Worm (Caenorhabditis elegans): ENCODE measurements around the gene R05D3.8.

R05D3.8 gene

ce11 chrIII:8325574-8326513, 32.3 kb downstream of the R05D3.8 start, which contains the start of gene ZC262.13 (continued):
- TF ChIP-seq B0336.3 (GFP tag; IDR thresholded peaks at IDR 0.05): peak; percentile 34; the same call in 1 of the 2 replicates
- TF ChIP-seq madf-8 (GFP tag; conservative IDR thresholded peaks at IDR 0.05): no peak
- no peak for TF ChIP-seq dpl-1 (GFP tag; optimal IDR thresholded peaks at IDR 0.05)
- no peak for TF ChIP-seq egl-18 (GFP tag; IDR thresholded peaks at IDR 0.05)
- TF ChIP-seq bed-1 (GFP tag; IDR thresholded peaks at IDR 0.05): no peak
- no peak for TF ChIP-seq B0019.2 (GFP tag; conservative IDR thresholded peaks at IDR 0.05)
- TF ChIP-seq repo-1 (tag; optimal IDR thresholded peaks at IDR 0.05): no peak
- no peak for TF ChIP-seq chd-7 (tag; optimal IDR thresholded peaks at IDR 0.05)
- TF ChIP-seq nhr-90 (tag; optimal IDR thresholded peaks at IDR 0.05): no peak
- TF ChIP-seq F57A8.1 (GFP tag; optimal IDR thresholded peaks at IDR 0.05): no peak
- no peak for TF ChIP-seq ztf-6 (GFP tag; IDR thresholded peaks at IDR 0.05)
- TF ChIP-seq dox-1 (GFP tag; IDR thresholded peaks at IDR 0.05): peak; percentile 7; the same call in 1 of the 2 replicates
- no peak for TF ChIP-seq lin-26 (GFP tag; IDR thresholded peaks at IDR 0.05)
- TF ChIP-seq egrh-3 (GFP tag; IDR thresholded peaks at IDR 0.05): no peak
- TF ChIP-seq unc-130 (GFP tag; optimal IDR thresholded peaks at IDR 0.05): no peak
- TF ChIP-seq ceh-100 (GFP tag; IDR thresholded peaks at IDR 0.05): no peak
- no peak for TF ChIP-seq T07F8.4 (tag; optimal IDR thresholded peaks at IDR 0.05)
- TF ChIP-seq F22D6.2 (tag; optimal IDR thresholded peaks at IDR 0.05): no peak
- no peak for TF ChIP-seq hmg-20 (GFP tag; IDR thresholded peaks at IDR 0.05)
- TF ChIP-seq F49E8.2 (tag; optimal IDR thresholded peaks at IDR 0.05; ENCODE audit: insufficient read depth): no peak
- TF ChIP-seq ceh-79 (tag; optimal IDR thresholded peaks at IDR 0.05): no peak
- no peak for TF ChIP-seq attf-6 (GFP tag; IDR thresholded peaks at IDR 0.05)
- TF ChIP-seq tbp1 (GFP tag; optimal IDR thresholded peaks at IDR 0.05): no peak
- 0 out of 2 replicates have a peak, but pooled peaks have one; percentile 43 for TF ChIP-seq Y56A3A.18 (GFP tag; IDR thresholded peaks at IDR 0.05)
- TF ChIP-seq bed-2 (GFP tag; IDR thresholded peaks at IDR 0.05): no peak
- no peak for TF ChIP-seq T26A5.8 (tag; optimal IDR thresholded peaks at IDR 0.05)
- no peak for TF ChIP-seq die-1 (tag; optimal IDR thresholded peaks at IDR 0.05)
- TF ChIP-seq ets-4 (GFP tag; optimal IDR thresholded peaks at IDR 0.05): no peak
- TF ChIP-seq nhr-80 (tag; optimal IDR thresholded peaks at IDR 0.05): peak; percentile 73
- no peak for TF ChIP-seq aptf-3 (GFP tag; IDR thresholded peaks at IDR 0.05)
- no peak for TF ChIP-seq gei-17 (GFP tag; optimal IDR thresholded peaks at IDR 0.05)
- no peak for TF ChIP-seq snpc-1.3 (tag; optimal IDR thresholded peaks at IDR 0.05; ENCODE audit: insufficient read depth)
- TF ChIP-seq nfyb-1 (GFP tag; IDR thresholded peaks at IDR 0.05): no peak
- TF ChIP-seq madf-10 (tag; optimal IDR thresholded peaks at IDR 0.05): peak; percentile 2
- no peak for TF ChIP-seq snpc-1.1 (tag; optimal IDR thresholded peaks at IDR 0.05; ENCODE audit: insufficient read depth)
- no peak for TF ChIP-seq attf-3 (GFP tag; conservative IDR thresholded peaks at IDR 0.05)
- no peak for TF ChIP-seq snpc-3.4 (tag; optimal IDR thresholded peaks at IDR 0.05)
- TF ChIP-seq hmg-1.2 (GFP tag; IDR thresholded peaks at IDR 0.05): 0 out of 2 replicates have a peak, but pooled peaks have one; percentile 17
- no peak for TF ChIP-seq ama-1 (optimal IDR thresholded peaks at IDR 0.05)
- TF ChIP-seq ama-1 (GFP tag; optimal IDR thresholded peaks at IDR 0.05): no peak
- peak; percentile 41 for TF ChIP-seq atf-7 (tag; optimal IDR thresholded peaks at IDR 0.05)
- TF ChIP-seq akir-1 (GFP tag; optimal IDR thresholded peaks at IDR 0.05): no peak
- no peak for TF ChIP-seq Y67H2A.10 (GFP tag; conservative IDR thresholded peaks at IDR 0.05)
- no peak for TF ChIP-seq F57C9.4 (tag; optimal IDR thresholded peaks at IDR 0.05)
- TF ChIP-seq lin-54 (GFP tag; optimal IDR thresholded peaks at IDR 0.05): peak; percentile 6

All from whole organism, young adult.